Worm (Caenorhabditis elegans): ENCODE measurements around the gene Y97E10AR.2.

Y97E10AR.2 gene

DNA sequence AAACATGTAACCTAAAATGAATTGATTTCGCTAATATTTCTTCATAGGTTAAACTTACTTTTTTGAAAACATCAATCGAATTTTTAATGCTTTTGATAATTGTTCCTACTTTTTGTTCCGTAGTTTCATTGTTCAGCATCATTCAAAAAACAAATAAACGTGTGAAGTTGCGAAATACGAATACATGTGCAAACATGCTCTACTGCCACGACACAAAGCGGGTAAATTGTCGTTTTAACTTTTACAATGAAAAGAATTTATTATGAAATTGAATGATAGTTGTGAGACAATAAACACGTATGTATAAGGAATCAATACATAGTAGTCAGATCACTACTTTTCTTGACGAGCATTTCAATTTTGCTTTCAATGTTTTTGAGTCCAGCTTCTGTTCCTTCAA is 40.8 kb upstream of the Y97E10AR.2 start, which contains the start of gene F26D11.12:
F26D11.12 (minus strand) TSS at position 145 of the 400 bp plus-strand sequence.
- peak; percentile 43 for TF ChIP-seq nhr-80 (tag; optimal IDR thresholded peaks at IDR 0.05)
- no peak for TF ChIP-seq C17E4.6 (GFP tag; IDR thresholded peaks at IDR 0.05)
- TF ChIP-seq ztf-25 (GFP tag; IDR thresholded peaks at IDR 0.05): no peak
- no peak for TF ChIP-seq mxl-1 (tag; optimal IDR thresholded peaks at IDR 0.05)
- peak; percentile 94 for TF ChIP-seq cebp-1 (GFP tag; IDR thresholded peaks at IDR 0.05)
- peak; percentile 98 for TF ChIP-seq cebp-1 (tag; optimal IDR thresholded peaks at IDR 0.05)
- no peak for TF ChIP-seq ccch-3 (GFP tag; optimal IDR thresholded peaks at IDR 0.05)

- TF ChIP-seq F23B12.7 (tag; optimal IDR thresholded peaks at IDR 0.05; ENCODE audit: insufficient read depth): no peak
- TF ChIP-seq ceh-100 (GFP tag; IDR thresholded peaks at IDR 0.05): no peak
Measured at ce11 chrV:7956218-7956617, 39.8 kb upstream of the Y97E10AR.2 start, which contains the start of gene pals-34. pals-34 (minus strand) TSS chrV:7956497.

ce11 chrV:7958740-7959320 is 37.1 kb upstream of the Y97E10AR.2 start, which contains the start of the genes clec-217 and F26D11.2:
clec-217 (minus strand) TSS chrV:7958840.
F26D11.2 (plus strand) TSS chrV:7959270.
- TF ChIP-seq F52B5.7 (tag; optimal IDR thresholded peaks at IDR 0.05): no peak
- no peak for TF ChIP-seq Y95B8A.8 (GFP tag; IDR thresholded peaks at IDR 0.05)
- no peak for TF ChIP-seq F33H1.4 (GFP tag; IDR thresholded peaks at IDR 0.05)
- TF ChIP-seq F23B12.7 (tag; optimal IDR thresholded peaks at IDR 0.05; ENCODE audit: insufficient read depth): no peak
- TF ChIP-seq hsf-1 (GFP tag; IDR thresholded peaks at IDR 0.05): no peak
- no peak for TF ChIP-seq ekl-4 (GFP tag; IDR thresholded peaks at IDR 0.05)
- no peak for TF ChIP-seq aptf-3 (GFP tag; IDR thresholded peaks at IDR 0.05)
- TF ChIP-seq lin-35 (GFP tag; optimal IDR thresholded peaks at IDR 0.05): no peak
- TF ChIP-seq bed-2 (GFP tag; IDR thresholded peaks at IDR 0.05): no peak
- no peak for TF ChIP-seq ccch-3 (GFP tag; optimal IDR thresholded peaks at IDR 0.05)
- TF ChIP-seq attf-6 (GFP tag; IDR thresholded peaks at IDR 0.05): no peak
- no peak for TF ChIP-seq T07F8.4 (tag; optimal IDR thresholded peaks at IDR 0.05)
- no peak for TF ChIP-seq sdz-38 (tag; optimal IDR thresholded peaks at IDR 0.05)
- TF ChIP-seq ztf-3 (GFP tag; optimal IDR thresholded peaks at IDR 0.05): no peak
- TF ChIP-seq dpl-1 (GFP tag; optimal IDR thresholded peaks at IDR 0.05): no peak
- TF ChIP-seq K12H6.12 (tag; optimal IDR thresholded peaks at IDR 0.05): no peak

DNA sequence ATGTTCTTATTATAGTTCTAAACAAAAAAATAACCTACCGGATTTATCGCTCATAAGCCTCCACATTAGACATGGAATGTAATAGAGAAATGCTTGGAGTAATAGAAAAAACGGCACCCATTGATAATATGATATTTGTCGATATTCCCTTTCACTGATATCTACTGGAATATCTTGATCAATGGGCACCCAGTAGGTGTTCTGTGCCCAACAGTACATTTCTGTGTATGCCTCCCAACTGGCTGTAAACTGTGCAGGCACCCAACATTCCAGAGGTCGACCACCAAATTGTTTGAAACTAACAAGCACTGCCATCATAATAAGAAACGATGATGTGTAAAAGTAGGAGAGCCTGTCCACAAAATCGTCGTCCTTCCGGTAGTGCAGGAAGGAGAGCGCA is 31.5 kb upstream of the Y97E10AR.2 start:
- no peak for TF ChIP-seq madf-3 (GFP tag; IDR thresholded peaks at IDR 0.05)
- no peak for TF ChIP-seq rpc-1 (optimal IDR thresholded peaks at IDR 0.05)
- no peak for TF ChIP-seq rpc-1 (tag; optimal IDR thresholded peaks at IDR 0.05)
- no peak for TF ChIP-seq ztf-25 (GFP tag; IDR thresholded peaks at IDR 0.05)
- no peak for TF ChIP-seq attf-6 (GFP tag; IDR thresholded peaks at IDR 0.05)
- no peak for TF ChIP-seq F37B4.10 (GFP tag; IDR thresholded peaks at IDR 0.05)
- no peak for TF ChIP-seq mxl-1 (tag; optimal IDR thresholded peaks at IDR 0.05)
- no peak for TF ChIP-seq Y53F4B.3 (GFP tag; IDR thresholded peaks at IDR 0.05)
- TF ChIP-seq F22D6.2 (tag; optimal IDR thresholded peaks at IDR 0.05): no peak
- no peak for TF ChIP-seq F55B11.4 (tag; optimal IDR thresholded peaks at IDR 0.05; ENCODE audit: borderline replicate concordance, insufficient read depth)
- TF ChIP-seq ztf-26 (tag; optimal IDR thresholded peaks at IDR 0.05): no peak
- no peak for TF ChIP-seq snpc-1.1 (tag; optimal IDR thresholded peaks at IDR 0.05; ENCODE audit: insufficient read depth)

DNA sequence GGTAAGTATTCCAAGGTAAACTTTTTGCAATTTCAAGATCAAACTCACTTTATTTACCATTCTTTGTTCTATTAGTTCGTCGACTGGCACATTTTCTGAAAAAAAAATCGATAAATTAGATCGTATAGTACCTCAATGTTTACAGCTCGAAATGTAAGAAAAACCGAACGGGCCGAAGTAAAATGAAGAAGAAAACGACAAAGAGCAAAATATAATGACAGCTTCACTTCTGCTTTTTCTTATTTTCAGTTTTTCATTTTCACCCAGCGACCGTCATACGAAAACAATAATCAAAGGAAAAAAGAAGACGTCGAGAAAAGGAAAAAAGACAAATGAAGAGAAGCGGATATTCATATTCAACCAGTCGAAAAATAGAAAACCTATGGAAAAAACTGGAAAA is 26.9 kb upstream of the Y97E10AR.2 start, which contains the start of gene che-7:
che-7 (minus strand) TSS at position 101 of the 400 bp plus-strand sequence.
- TF ChIP-seq F39B2.1 (GFP tag; IDR thresholded peaks at IDR 0.05) (no peak), repo-1 (tag; optimal IDR thresholded peaks at IDR 0.05) (no peak), snpc-4 (GFP tag; optimal IDR thresholded peaks at IDR 0.05) (no peak), snpc-4 (tag; optimal IDR thresholded peaks at IDR 0.05) (no peak)
